Worm (Caenorhabditis elegans): ENCODE results near the gene R07G3.8.
A peak's percentile ranks its signal among the peaks of the same experiment; 100 is the strongest.

The R07G3.8 gene

DNA sequence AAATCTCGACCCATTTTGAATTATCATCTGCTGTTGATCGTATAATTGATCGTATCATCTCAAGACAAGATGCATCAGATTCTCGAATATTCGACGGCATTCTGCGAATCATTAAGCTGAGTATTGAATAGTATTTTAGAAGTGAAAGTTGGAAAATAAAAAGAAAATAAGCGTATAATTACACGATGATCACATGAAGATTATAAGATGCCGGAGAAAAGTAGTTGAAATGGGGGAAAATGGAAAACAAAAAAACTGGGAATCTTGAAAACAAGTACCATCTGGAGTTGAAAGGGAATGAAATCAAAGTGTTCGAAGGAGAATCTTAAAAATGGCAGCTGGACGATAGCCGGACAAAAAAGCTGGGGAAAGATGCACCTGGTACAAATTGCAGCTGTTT lies at the start of gene R07G3.8:
Gene R07G3.8 (minus strand): TSS at position 101 of the 400 bp plus-strand sequence.
- TF ChIP-seq ztf-22 (GFP tag; optimal IDR thresholded peaks at IDR 0.05) (no peak), lsy-27 (tag; optimal IDR thresholded peaks at IDR 0.05; ENCODE audit: borderline replicate concordance, insufficient read depth) (no peak), lir-1 (GFP tag; conservative IDR thresholded peaks at IDR 0.05) (no peak), hmg-1.2 (GFP tag; IDR thresholded peaks at IDR 0.05) (no peak), hrde-1 (tag; optimal IDR thresholded peaks at IDR 0.05; ENCODE audit: borderline replicate concordance) (no peak), F37B4.10 (GFP tag; IDR thresholded peaks at IDR 0.05) (no peak), K11D2.4 (GFP tag; IDR thresholded peaks at IDR 0.05) (no peak), F49E8.2 (tag; optimal IDR thresholded peaks at IDR 0.05; ENCODE audit: insufficient read depth) (no peak)

DNA sequence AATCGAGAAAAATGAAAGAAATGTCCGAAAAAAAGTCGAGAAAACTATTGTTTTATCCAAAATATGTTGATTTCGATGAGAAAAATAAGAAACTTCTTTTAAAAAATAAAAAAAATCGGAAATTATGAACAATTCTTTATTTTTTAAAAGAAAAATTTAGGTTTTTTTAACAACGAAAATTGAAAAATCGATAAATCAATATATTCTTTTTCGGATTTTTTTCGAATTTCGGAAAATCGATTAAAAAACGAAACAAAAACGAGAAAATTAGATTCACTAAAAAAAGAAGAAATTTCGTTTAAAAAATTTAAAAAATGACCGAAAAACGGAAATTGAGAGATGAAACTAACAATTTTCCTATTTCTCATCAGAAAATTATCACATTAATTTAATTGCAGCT lies 49.7 kb upstream of the R07G3.8 start:
- TF ChIP-seq unc-62 (GFP tag; optimal IDR thresholded peaks at IDR 0.05) (no peak), lin-35 (GFP tag; optimal IDR thresholded peaks at IDR 0.05) (no peak), ztf-22 (GFP tag; optimal IDR thresholded peaks at IDR 0.05) (no peak), hsf-1 (GFP tag; IDR thresholded peaks at IDR 0.05) (no peak), madf-10 (tag; optimal IDR thresholded peaks at IDR 0.05) (no peak), somi-1 (GFP tag; optimal IDR thresholded peaks at IDR 0.05) (no peak), tbx-9 (tag; optimal IDR thresholded peaks at IDR 0.05; ENCODE audit: borderline replicate concordance) (no peak), F22D6.2 (tag; optimal IDR thresholded peaks at IDR 0.05) (no peak), mes-4 (tag; optimal IDR thresholded peaks at IDR 0.05) (no peak)

DNA sequence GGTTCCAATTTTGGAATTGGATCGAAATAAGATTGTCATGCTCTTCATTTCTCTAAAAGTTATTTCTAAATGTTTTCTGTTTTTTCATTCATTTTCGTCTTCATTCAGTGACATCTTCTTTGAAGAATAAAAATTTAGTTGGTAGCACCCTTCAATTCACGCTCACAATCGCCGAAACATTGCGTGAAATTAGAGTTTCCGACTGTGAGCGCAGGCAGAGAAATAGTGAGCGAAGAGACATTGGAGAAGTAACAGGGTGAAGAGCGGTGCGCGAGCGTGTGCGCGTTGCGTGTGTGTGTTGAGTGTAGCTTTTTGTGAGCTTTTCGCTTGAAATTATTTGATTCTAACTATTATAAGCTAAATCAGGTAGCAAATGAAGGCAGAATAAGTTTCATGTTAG lies 49.1 kb upstream of the R07G3.8 start:
- no peak for TF ChIP-seq let-526 (GFP tag; IDR thresholded peaks at IDR 0.05)
- no peak for TF ChIP-seq tlf-1 (GFP tag; optimal IDR thresholded peaks at IDR 0.05)
- no peak for TF ChIP-seq dpl-1 (GFP tag; optimal IDR thresholded peaks at IDR 0.05)
- TF ChIP-seq ceh-27 (GFP tag; optimal IDR thresholded peaks at IDR 0.05): peak; percentile 16
- TF ChIP-seq F57C9.4 (tag; optimal IDR thresholded peaks at IDR 0.05): no peak
- TF ChIP-seq egrh-3 (GFP tag; IDR thresholded peaks at IDR 0.05): no peak
- TF ChIP-seq mcd-1 (GFP tag; IDR thresholded peaks at IDR 0.05): 0 out of 2 replicates have a peak, but pooled peaks have one; percentile 14
- TF ChIP-seq lin-35 (GFP tag; optimal IDR thresholded peaks at IDR 0.05): no peak
- no peak for TF ChIP-seq sea-2 (GFP tag; IDR thresholded peaks at IDR 0.05)
- TF ChIP-seq cebp-2 (GFP tag; IDR thresholded peaks at IDR 0.05): no peak
- TF ChIP-seq nhr-120 (GFP tag; IDR thresholded peaks at IDR 0.05): no peak
- peak; percentile 65; the same call in 1 of the 2 replicates for TF ChIP-seq hmg-1.2 (GFP tag; IDR thresholded peaks at IDR 0.05)
- TF ChIP-seq aptf-2 (GFP tag; conservative IDR thresholded peaks at IDR 0.05): no peak
- TF ChIP-seq akir-1 (GFP tag; optimal IDR thresholded peaks at IDR 0.05): no peak
- no peak for TF ChIP-seq sdz-38 (tag; optimal IDR thresholded peaks at IDR 0.05)
- no peak for TF ChIP-seq egl-18 (GFP tag; IDR thresholded peaks at IDR 0.05)
- TF ChIP-seq attf-3 (GFP tag; conservative IDR thresholded peaks at IDR 0.05): no peak; the same call in 1 of the 2 replicates
- no peak for TF ChIP-seq ceh-58 (GFP tag; IDR thresholded peaks at IDR 0.05)
- TF ChIP-seq madf-3 (GFP tag; IDR thresholded peaks at IDR 0.05): no peak
- TF ChIP-seq ets-4 (GFP tag; optimal IDR thresholded peaks at IDR 0.05): no peak
- TF ChIP-seq repo-1 (tag; optimal IDR thresholded peaks at IDR 0.05): no peak
- no peak for TF ChIP-seq F23B12.7 (tag; optimal IDR thresholded peaks at IDR 0.05; ENCODE audit: insufficient read depth)
- no peak for TF ChIP-seq Y79H2A.3 (GFP tag; conservative IDR thresholded peaks at IDR 0.05)
- TF ChIP-seq pbrm-1 (GFP tag; IDR thresholded peaks at IDR 0.05): 0 out of 2 replicates have a peak, but pooled peaks have one; percentile 31
- no peak for TF ChIP-seq B0035.1 (tag; optimal IDR thresholded peaks at IDR 0.05)
- no peak for TF ChIP-seq snpc-1.3 (tag; optimal IDR thresholded peaks at IDR 0.05; ENCODE audit: insufficient read depth)
- no peak for TF ChIP-seq Y53G8AR.9 (GFP tag; conservative IDR thresholded peaks at IDR 0.05)
- no peak for TF ChIP-seq attf-5 (GFP tag; optimal IDR thresholded peaks at IDR 0.05)
- no peak for TF ChIP-seq nfya-1 (tag; optimal IDR thresholded peaks at IDR 0.05; ENCODE audit: borderline replicate concordance, insufficient read depth)
- no peak for TF ChIP-seq lsy-27 (tag; optimal IDR thresholded peaks at IDR 0.05; ENCODE audit: borderline replicate concordance, insufficient read depth)
- TF ChIP-seq F52B5.7 (tag; optimal IDR thresholded peaks at IDR 0.05): no peak
- no peak for TF ChIP-seq hmg-20 (GFP tag; IDR thresholded peaks at IDR 0.05)

Measured in whole organism, young adult.